Fruit fly (Drosophila melanogaster): ENCODE results near the gene CG34007.
"Not testable (repeated sequence)": the region's sequence is repeated elsewhere in the genome, so short reads cannot be mapped to it uniquely, and the experiment has no call there.

DNA sequence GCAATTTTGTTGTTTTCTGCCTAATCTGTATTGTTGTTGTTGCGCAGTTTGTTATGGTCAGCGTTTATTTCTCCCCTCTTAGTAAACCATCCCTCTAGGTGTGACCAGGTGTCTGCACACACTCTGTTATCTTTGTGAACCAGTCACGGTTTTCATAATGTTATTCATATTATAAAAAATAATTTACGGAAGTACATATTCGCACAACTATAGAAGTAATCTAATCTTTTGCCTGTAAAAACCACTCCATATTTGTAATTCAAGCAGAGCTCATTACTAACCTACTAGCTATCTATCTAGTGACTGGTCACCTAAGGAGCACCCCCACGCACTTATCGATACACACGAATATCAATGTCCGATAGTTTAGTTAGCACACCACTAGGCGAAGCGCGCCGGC is 35.9 kb upstream of the CG34007 start, which contains the start of the genes CG18858 and Cdc23:
- not testable (repeated sequence) for TF ChIP-seq CG15710 (tag; optimal IDR thresholded peaks at IDR 0.05); EcR (GFP tag; optimal IDR thresholded peaks at IDR 0.05); Ets98B (GFP tag; IDR thresholded peaks at IDR 0.05); rn (GFP tag; IDR thresholded peaks at IDR 0.05); CG8301 (tag; optimal IDR thresholded peaks at IDR 0.05); Pif1B (GFP tag; optimal IDR thresholded peaks at IDR 0.05); CG34367 (tag; optimal IDR thresholded peaks at IDR 0.05); Pif1A (GFP tag; optimal IDR thresholded peaks at IDR 0.05); CG32121 (GFP tag; IDR thresholded peaks at IDR 0.05); CG12605 (GFP tag; IDR thresholded peaks at IDR 0.05)

Measured in whole organism, pupa.